Fruit fly (Drosophila melanogaster) whole organism, adult: ENCODE measurements around the gene CG15239.

Experiments
- CG11617 ChIP-seq: fragments of 200-800 bp; sonication (Bioruptor generic); optimal IDR thresholded peaks from 2 replicates; lab custom pipeline; 2017; ENCODE audit warnings: mild to moderate bottlenecking, missing biosample characterization, missing genetic modification reagents, missing genetic modification characterization
- CG12768 ChIP-seq: fragments of 200-800 bp; sonication (Bioruptor generic); optimal IDR thresholded peaks from 2 replicates; lab custom pipeline; 2017; ENCODE audit warnings: missing biosample characterization, missing genetic modification characterization, mild to moderate bottlenecking, moderate library complexity, missing genetic modification reagents
- CG14711 ChIP-seq: fragments of 200-800 bp; sonication (Bioruptor generic); optimal IDR thresholded peaks from 2 replicates; lab custom pipeline; 2018; ENCODE audit warnings: missing biosample characterization, mild to moderate bottlenecking, missing genetic modification characterization, moderate library complexity
- CG1620 ChIP-seq: fragments of 200-800 bp; sonication (Bioruptor generic); optimal IDR thresholded peaks from 2 replicates; lab custom pipeline; 2016; ENCODE audit warnings: missing biosample characterization, missing genetic modification characterization
- CG33017 ChIP-seq: fragments of 200-800 bp; sonication (Bioruptor generic); optimal IDR thresholded peaks from 2 replicates; lab custom pipeline; 2018; ENCODE audit warnings: missing biosample characterization, mild to moderate bottlenecking, missing genetic modification characterization, moderate library complexity
- CG5204 ChIP-seq: fragments of 200-800 bp; sonication (Bioruptor generic); optimal IDR thresholded peaks from 2 replicates; lab custom pipeline; 2016; ENCODE audit warnings: missing biosample characterization, missing genetic modification characterization
- CG7045 ChIP-seq: fragments of 200-800 bp; sonication (Bioruptor generic); optimal IDR thresholded peaks from 2 replicates; lab custom pipeline; 2017; ENCODE audit warnings: missing biosample characterization, mild to moderate bottlenecking, missing genetic modification characterization
- CG7101 ChIP-seq: fragments of 200-800 bp; sonication (Bioruptor generic); optimal IDR thresholded peaks from 2 replicates; lab custom pipeline; 2018; ENCODE audit warnings: missing biosample characterization, mild to moderate bottlenecking, missing genetic modification characterization, moderate library complexity
- Clk ChIP-seq: fragments of 200-800 bp; sonication (Bioruptor generic); optimal IDR thresholded peaks from 2 replicates; lab custom pipeline; 2017; ENCODE audit warnings: missing biosample characterization, missing genetic modification characterization
- Crg-1 ChIP-seq: fragments of 200-800 bp; sonication (Bioruptor generic); optimal IDR thresholded peaks from 2 replicates; lab custom pipeline; 2016; ENCODE audit warnings: missing biosample characterization, missing genetic modification characterization
- Hr96 ChIP-seq: fragments of 200-800 bp; sonication (Bioruptor generic); optimal IDR thresholded peaks from 2 replicates; lab custom pipeline; 2016; ENCODE audit warnings: missing biosample characterization, missing genetic modification characterization
- Mnt ChIP-seq: fragments of 200-800 bp; sonication (Bioruptor generic); optimal IDR thresholded peaks from 2 replicates; lab custom pipeline; 2016; ENCODE audit warnings: missing biosample characterization, mild to moderate bottlenecking, missing genetic modification characterization
- bab1 ChIP-seq: fragments of 200-800 bp; sonication (Bioruptor generic); optimal IDR thresholded peaks from 3 replicates; lab custom pipeline; 2019; ENCODE audit warnings: missing biosample characterization, mild to moderate bottlenecking, missing genetic modification characterization, moderate library complexity
- cic ChIP-seq: fragments of 200-800 bp; sonication (Bioruptor generic); optimal IDR thresholded peaks from 2 replicates; lab custom pipeline; 2017; ENCODE audit warnings: missing biosample characterization, mild to moderate bottlenecking, missing genetic modification characterization, moderate library complexity
- cnc ChIP-seq, 2 experiments: fragments of >200 bp; optimal IDR thresholded peaks; 2 replicates each; lab custom pipeline; 2017
- kay ChIP-seq: fragments of 200-800 bp; sonication (Bioruptor generic); peaks from one replicate; lab custom pipeline; 2016; ENCODE audit warnings: missing biosample characterization, missing genetic modification characterization, borderline replicate concordance
- ovo ChIP-seq: fragments of 200-800 bp; sonication (Bioruptor generic); optimal IDR thresholded peaks from 2 replicates; lab custom pipeline; 2016; ENCODE audit warnings: missing biosample characterization, missing genetic modification characterization
- pad ChIP-seq: fragments of 200-800 bp; sonication (Bioruptor generic); optimal IDR thresholded peaks from 3 replicates; lab custom pipeline; 2017; ENCODE audit warnings: missing biosample characterization, missing genetic modification characterization, mild to moderate bottlenecking, moderate library complexity, missing genetic modification reagents
- tj ChIP-seq: fragments of 200-800 bp; sonication (Bioruptor generic); optimal IDR thresholded peaks from 3 replicates; lab custom pipeline; 2017; ENCODE audit warnings: missing biosample characterization, mild to moderate bottlenecking, missing genetic modification characterization, moderate library complexity
- toe ChIP-seq: fragments of 200-800 bp; sonication (Bioruptor generic); optimal IDR thresholded peaks from 2 replicates; lab custom pipeline; 2016; ENCODE audit warnings: missing biosample characterization, missing genetic modification characterization

CG15239 gene

dm6 chrX:3874949-3875348 lies 9.0 kb upstream of the CG15239 start:
- TF ChIP-seq CG5204 (GFP tag; lab: Kevin White, UChicago): no peak
- TF ChIP-seq CG14711 (tag; lab: Kevin White, UChicago): no peak
- TF ChIP-seq CG7045 (GFP tag; lab: Kevin White, UChicago): no peak
- TF ChIP-seq ovo: no peak
- no peak for TF ChIP-seq tj (GFP tag; lab: Kevin White, UChicago)
- no peak for TF ChIP-seq pad (GFP tag; lab: Kevin White, UChicago)
- TF ChIP-seq CG1620 (GFP tag; lab: Kevin White, UChicago): no peak
- no peak for TF ChIP-seq CG33017
- no peak for TF ChIP-seq Clk (GFP tag; lab: Kevin White, UChicago)
- TF ChIP-seq Crg-1 (GFP tag; lab: Kevin White, UChicago): no peak
- no peak for TF ChIP-seq Mnt (GFP tag; lab: Kevin White, UChicago)
- TF ChIP-seq CG7101 (tag; lab: Kevin White, UChicago): no peak
- TF ChIP-seq CG11617: no peak
- no peak for TF ChIP-seq CG12768 (GFP tag; lab: Kevin White, UChicago)
- TF ChIP-seq cic (GFP tag; lab: Kevin White, UChicago): no peak

dm6 chrX:3880645-3881316 lies 3.2 kb upstream of the CG15239 start, which contains the start of gene VhaAC39-1:
Gene VhaAC39-1, plus strand, starts transcription at chrX:3880748.
- TF ChIP-seq CG11617: peak; percentile 4
- peak; percentile 25 for TF ChIP-seq bab1
- TF ChIP-seq kay (GFP tag; lab: Kevin White, UChicago): peak; percentile 25
- no peak for TF ChIP-seq ovo
- no peak for TF ChIP-seq cic (GFP tag; lab: Kevin White, UChicago)
- TF ChIP-seq CG5204 (GFP tag; lab: Kevin White, UChicago): no peak
- peak; percentile 1 for TF ChIP-seq tj (GFP tag; lab: Kevin White, UChicago)
- no peak for TF ChIP-seq toe
- peak; percentile 15 for TF ChIP-seq Mnt (GFP tag; lab: Kevin White, UChicago)

- TF ChIP-seq CG1620 (GFP tag; lab: Kevin White, UChicago) (no peak), Crg-1 (GFP tag; lab: Kevin White, UChicago) (no peak), kay (GFP tag; lab: Kevin White, UChicago) (no peak), CG12768 (GFP tag; lab: Kevin White, UChicago) (no peak)
Measured at dm6 chrX:3886751-3887150, 2.8 kb downstream of the CG15239 start.

- TF ChIP-seq CG12768 (GFP tag; lab: Kevin White, UChicago) (no peak), pad (GFP tag; lab: Kevin White, UChicago) (no peak), CG1620 (GFP tag; lab: Kevin White, UChicago) (no peak), Clk (GFP tag; lab: Kevin White, UChicago) (no peak), cic (GFP tag; lab: Kevin White, UChicago) (no peak), CG11617 (no peak), tj (GFP tag; lab: Kevin White, UChicago) (no peak)
Measured at dm6 chrX:3887606-3888216, 3.7 kb downstream of the CG15239 start.

- no peak for TF ChIP-seq toe
- no peak for TF ChIP-seq Hr96 (GFP tag; lab: Kevin White, UChicago)
- no peak for TF ChIP-seq CG12768 (GFP tag; lab: Kevin White, UChicago)
- no peak for TF ChIP-seq CG5204 (GFP tag; lab: Kevin White, UChicago)
- no peak for TF ChIP-seq tj (GFP tag; lab: Kevin White, UChicago)
- no peak for TF ChIP-seq Crg-1 (GFP tag; lab: Kevin White, UChicago)
- TF ChIP-seq bab1: no peak
- no peak for TF ChIP-seq kay (GFP tag; lab: Kevin White, UChicago)
- TF ChIP-seq cnc (optimal IDR thresholded peaks at IDR 0.05; lab: Kevin White, UChicago): no peak
- TF ChIP-seq CG14711 (tag; lab: Kevin White, UChicago): no peak
- TF ChIP-seq CG33017: no peak
- TF ChIP-seq pad (GFP tag; lab: Kevin White, UChicago): no peak
- TF ChIP-seq cic (GFP tag; lab: Kevin White, UChicago): no peak
- TF ChIP-seq Clk (GFP tag; lab: Kevin White, UChicago): no peak
- TF ChIP-seq CG1620 (GFP tag; lab: Kevin White, UChicago): no peak
- no peak for TF ChIP-seq CG7101 (tag; lab: Kevin White, UChicago)
- no peak for TF ChIP-seq Mnt (GFP tag; lab: Kevin White, UChicago)
- TF ChIP-seq CG11617: no peak
- no peak for TF ChIP-seq CG7045 (GFP tag; lab: Kevin White, UChicago)
Measured at dm6 chrX:3901926-3902325, 18.0 kb downstream of the CG15239 start.

- TF ChIP-seq CG11617 (no peak), CG7045 (GFP tag; lab: Kevin White, UChicago) (no peak), Clk (GFP tag; lab: Kevin White, UChicago) (no peak), Crg-1 (GFP tag; lab: Kevin White, UChicago) (no peak), bab1 (no peak)
Measured at dm6 chrX:3928520-3928919, 44.6 kb downstream of the CG15239 start.
